Worm (Caenorhabditis elegans) whole organism, L4/young adult: ENCODE data around the gene F53F4.16.

Experiments used
- W03F9.2 ChIP-seq: fragments of 150-350 bp; optimal IDR thresholded peaks from 2 replicates; lab custom pipeline; 2014; ENCODE audit warnings: missing biosample characterization, missing genetic modification characterization
- dao-5 ChIP-seq: sonication (generic microtip); optimal IDR thresholded peaks from 2 replicates; lab custom pipeline; 2016; ENCODE audit warnings: missing genotype, missing genetic modification characterization, moderate library complexity, missing compliant biosample characterization
- him-1 ChIP-seq: sonication (generic microtip); optimal IDR thresholded peaks from 2 replicates; lab custom pipeline; 2016; ENCODE audit warnings: missing genotype, missing genetic modification reagents, missing genetic modification characterization, missing compliant biosample characterization

DNA sequence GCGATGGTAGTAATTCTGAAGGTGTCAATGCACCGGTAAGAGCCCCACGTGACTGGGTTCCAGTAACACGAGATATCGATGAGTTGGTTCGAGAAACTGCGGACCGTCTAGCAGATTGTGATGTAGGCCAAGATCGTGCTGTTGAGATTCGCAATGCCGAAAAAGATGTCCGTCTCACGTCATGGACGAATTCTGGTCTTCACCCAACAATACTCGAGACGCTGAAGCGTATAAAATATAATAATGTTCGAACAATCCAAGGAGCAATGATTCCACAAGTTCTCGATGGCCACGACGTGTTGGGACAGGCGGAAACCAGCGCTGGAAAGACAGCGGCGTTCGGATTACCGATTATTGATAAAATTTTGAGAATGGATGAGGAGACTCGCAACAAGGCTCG, 44.8 kb upstream of the F53F4.16 start:
- TF ChIP-seq him-1 (tag; lab: Kevin White, UChicago): no peak
- no peak for TF ChIP-seq dao-5
- TF ChIP-seq W03F9.2 (tag; lab: Kevin White, UChicago): no peak
